2 fruit fly cellular contexts compared by ENCODE assay signal in genomic region chrX:22854994-22855708, dm6.
TF ChIP-seq lines count a peak whose summit lies in the region.

TSS of gene fog (minus strand) at chrX:22855194.

TF ChIP-seq in whole organism, embryonic, 481 proteins besides CTCF, POLR2A, EP300 and RAD21 (continued from another document):
- peak; percentile 51 for TF ChIP-seq Jarid2 (GFP tag; optimal IDR thresholded peaks at IDR 0.05; lab: Kevin White, UChicago)
- peak; percentile 14 for TF ChIP-seq D19A (tag; optimal IDR thresholded peaks at IDR 0.05; lab: Kevin White, UChicago)
- TF ChIP-seq crc (GFP tag; optimal IDR thresholded peaks at IDR 0.05; lab: Kevin White, UChicago), result no peak
- TF ChIP-seq CG3995 (GFP tag; optimal IDR thresholded peaks at IDR 0.05; lab: Kevin White, UChicago), result peak; percentile 76
- no peak for TF ChIP-seq az2 (GFP tag; optimal IDR thresholded peaks at IDR 0.05; lab: Kevin White, UChicago)
- peak; percentile 69 for TF ChIP-seq Adf1 (GFP tag; IDR thresholded peaks at IDR 0.05; lab: Robert Waterston, UW)
- 0 out of 3 replicates have a peak, but pooled peaks have one; percentile 13 for TF ChIP-seq mld (GFP tag; IDR thresholded peaks at IDR 0.05; lab: Robert Waterston, UW; ENCODE audit: partially characterized antibody)
- TF ChIP-seq CG11085 (GFP tag; IDR thresholded peaks at IDR 0.05; lab: Robert Waterston, UW), result no peak
- TF ChIP-seq CG34224 (GFP tag; IDR thresholded peaks at IDR 0.05; lab: Robert Waterston, UW; ENCODE audit: partially characterized antibody), result peak; percentile 22; the same call in 1 of the 3 replicates
- TF ChIP-seq CG30020 (tag; optimal IDR thresholded peaks at IDR 0.05; lab: Kevin White, UChicago), result no peak
- TF ChIP-seq CG7963 (GFP tag; IDR thresholded peaks at IDR 0.05; lab: Robert Waterston, UW; ENCODE audit: partially characterized antibody), result peak; percentile 37; the same call in 1 of the 3 replicates
- TF ChIP-seq CG6791 (GFP tag; IDR thresholded peaks at IDR 0.05; lab: Robert Waterston, UW; ENCODE audit: partially characterized antibody), result peak; percentile 72
- peak; percentile 38; the same call in 1 of the 3 replicates for TF ChIP-seq vnd (GFP tag; IDR thresholded peaks at IDR 0.05; lab: Robert Waterston, UW; ENCODE audit: partially characterized antibody)
- no peak for TF ChIP-seq jumu (GFP tag; optimal IDR thresholded peaks at IDR 0.05; lab: Kevin White, UChicago)
- no peak for TF ChIP-seq Dbx (GFP tag; IDR thresholded peaks at IDR 0.05; lab: Robert Waterston, UW)
- TF ChIP-seq Trl (optimal IDR thresholded peaks at IDR 0.05; lab: Kevin White, UChicago), result peak; percentile 57 to 84
- TF ChIP-seq Trl (GFP tag; optimal IDR thresholded peaks at IDR 0.05; lab: Kevin White, UChicago), result no peak
- no peak for TF ChIP-seq CG3407 (GFP tag; optimal IDR thresholded peaks at IDR 0.05; lab: Kevin White, UChicago)
- no peak for TF ChIP-seq CG13624 (GFP tag; optimal IDR thresholded peaks at IDR 0.05; lab: Kevin White, UChicago)
- TF ChIP-seq Oli (tag; optimal IDR thresholded peaks at IDR 0.05; lab: Kevin White, UChicago), result no peak
- TF ChIP-seq CG32532 (GFP tag; IDR thresholded peaks at IDR 0.05; lab: Robert Waterston, UW), result no peak
- peak; percentile 21 for TF ChIP-seq cg (GFP tag; optimal IDR thresholded peaks at IDR 0.05; lab: Kevin White, UChicago)
- TF ChIP-seq Dad (GFP tag; optimal IDR thresholded peaks at IDR 0.05; lab: Kevin White, UChicago), result no peak
- TF ChIP-seq sd (tag; optimal IDR thresholded peaks at IDR 0.05; lab: Kevin White, UChicago), result no peak
- peak; percentile 30; the same call in 1 of the 2 replicates for TF ChIP-seq ato (GFP tag; IDR thresholded peaks at IDR 0.05; lab: Robert Waterston, UW; ENCODE audit: partially characterized antibody)
- TF ChIP-seq Ada2b (GFP tag; IDR thresholded peaks at IDR 0.05; lab: Robert Waterston, UW), result no peak

TF ChIP-seq in whole organism, prepupa, 60 proteins besides CTCF, POLR2A, EP300 and RAD21 (continued from another document):
- TF ChIP-seq Eip93F (GFP tag; optimal IDR thresholded peaks at IDR 0.05; lab: Kevin White, UChicago), result no peak
- TF ChIP-seq ss (GFP tag; optimal IDR thresholded peaks at IDR 0.05; lab: Kevin White, UChicago), result peak; percentile 4 to 6
- TF ChIP-seq CG6276 (GFP tag; optimal IDR thresholded peaks at IDR 0.05; lab: Kevin White, UChicago), result no peak
- no peak for TF ChIP-seq CG7368 (GFP tag; optimal IDR thresholded peaks at IDR 0.05; lab: Kevin White, UChicago)
- no peak for TF ChIP-seq fkh (GFP tag; optimal IDR thresholded peaks at IDR 0.05; lab: Kevin White, UChicago)
- TF ChIP-seq Met (GFP tag; optimal IDR thresholded peaks at IDR 0.05; lab: Kevin White, UChicago), result no peak
- peak; percentile 31; the same call in 2 of the 3 replicates for TF ChIP-seq CG6163 (GFP tag; IDR thresholded peaks at IDR 0.05; lab: Robert Waterston, UW)
- TF ChIP-seq CG16779 (tag; optimal IDR thresholded peaks at IDR 0.05; lab: Kevin White, UChicago), result no peak
- TF ChIP-seq Eip78C (GFP tag; lab: Kevin White, UChicago), result peak; percentile 16
- no peak for TF ChIP-seq Lpt (GFP tag; optimal IDR thresholded peaks at IDR 0.05; lab: Kevin White, UChicago)
- no peak for TF ChIP-seq CG34406 (GFP tag; optimal IDR thresholded peaks at IDR 0.05; lab: Kevin White, UChicago)
- no peak for TF ChIP-seq vri (GFP tag; optimal IDR thresholded peaks at IDR 0.05; lab: Kevin White, UChicago)
- TF ChIP-seq CG8319 (GFP tag; optimal IDR thresholded peaks at IDR 0.05; lab: Kevin White, UChicago), result no peak
- TF ChIP-seq Hr38 (GFP tag; optimal IDR thresholded peaks at IDR 0.05; lab: Kevin White, UChicago), result no peak
- peak; percentile 8 for TF ChIP-seq dsx (GFP tag; optimal IDR thresholded peaks at IDR 0.05; lab: Kevin White, UChicago; ENCODE audit: poor library complexity, severe bottlenecking)
- TF ChIP-seq CG6808 (GFP tag; optimal IDR thresholded peaks at IDR 0.05; lab: Kevin White, UChicago), result no peak
